Fruit fly (Drosophila melanogaster) whole organism, embryonic: ENCODE measurements around the gene CG34409.

Source experiments
- Aef1 ChIP-seq: fragments of 200-800 bp; sonication (Bioruptor generic); IDR thresholded peaks from 3 replicates; pipeline ENCODE4 v1.3.6; 2022; ENCODE audit warnings: missing biosample characterization, missing genetic modification characterization
- Atf-2 ChIP-seq: fragments of 200-800 bp; sonication (Bioruptor generic); optimal IDR thresholded peaks from 2 replicates; lab custom pipeline; 2016; ENCODE audit warnings: missing biosample characterization, missing genetic modification characterization
- B-H1 ChIP-seq: fragments of 200-800 bp; sonication (Bioruptor generic); IDR thresholded peaks from 3 replicates; pipeline ENCODE4 v1.3.6; 2022; ENCODE audit warnings: missing biosample characterization, missing genetic modification characterization
- BEAF-32 ChIP-seq: fragments of 200-800 bp; sonication (Bioruptor generic); optimal IDR thresholded peaks from 3 replicates; lab custom pipeline; 2017; ENCODE audit warnings: missing biosample characterization, missing genetic modification characterization, mild to moderate bottlenecking, moderate library complexity, missing genetic modification reagents
- BtbVII ChIP-seq: fragments of 200-800 bp; sonication (Bioruptor generic); optimal IDR thresholded peaks from 3 replicates; lab custom pipeline; 2017; ENCODE audit warnings: missing biosample characterization, mild to moderate bottlenecking, missing genetic modification characterization
- CG11093 ChIP-seq: fragments of 200-800 bp; sonication (Bioruptor generic); IDR thresholded peaks from 3 replicates; pipeline ENCODE4 v1.3.6; 2022; ENCODE audit warnings: missing biosample characterization, missing genetic modification characterization
- CG11398 ChIP-seq: fragments of 200-800 bp; sonication (Bioruptor generic); optimal IDR thresholded peaks from 2 replicates; lab custom pipeline; 2016; ENCODE audit warnings: missing biosample characterization, missing genetic modification characterization
- CG11696 ChIP-seq: fragments of 200-800 bp; sonication (Bioruptor generic); IDR thresholded peaks from 2 replicates; pipeline ENCODE4 v1.3.6; 2022; ENCODE audit warnings: missing biosample characterization, missing genetic modification characterization
- CG12155 ChIP-seq: fragments of 200-800 bp; sonication (Bioruptor generic); optimal IDR thresholded peaks from 3 replicates; lab custom pipeline; 2016; ENCODE audit warnings: missing biosample characterization, missing genetic modification characterization
- CG12219 ChIP-seq: fragments of 200-800 bp; sonication (Bioruptor generic); optimal IDR thresholded peaks from 3 replicates; lab custom pipeline; 2018; ENCODE audit warnings: missing biosample characterization, mild to moderate bottlenecking, missing genetic modification characterization
- CG13624 ChIP-seq: fragments of 200-800 bp; sonication (Bioruptor generic); optimal IDR thresholded peaks from 2 replicates; lab custom pipeline; 2016; ENCODE audit warnings: missing biosample characterization, missing genetic modification characterization
- CG16815 ChIP-seq: fragments of 200-800 bp; sonication (Bioruptor generic); optimal IDR thresholded peaks from 3 replicates; lab custom pipeline; 2017; ENCODE audit warnings: missing biosample characterization, mild to moderate bottlenecking, missing genetic modification characterization
- CG18599 ChIP-seq: fragments of 200-800 bp; sonication (Bioruptor generic); optimal IDR thresholded peaks from 3 replicates; lab custom pipeline; 2017; ENCODE audit warnings: missing biosample characterization, missing genetic modification characterization, mild to moderate bottlenecking, moderate library complexity, missing genetic modification reagents
- CG3726 ChIP-seq: fragments of 200-800 bp; sonication (Bioruptor generic); IDR thresholded peaks from 3 replicates; pipeline ENCODE4, ENCODE4 v1.3.6; 2022; ENCODE audit warnings: missing biosample characterization, missing genetic modification characterization
- CG4360 ChIP-seq: fragments of 200-800 bp; sonication (Bioruptor generic); IDR thresholded peaks from 2 replicates; pipeline ENCODE4 v1.3.6; 2022; ENCODE audit warnings: missing biosample characterization, missing genetic modification characterization
- CG5180 ChIP-seq: fragments of 200-800 bp; sonication (Bioruptor generic); optimal IDR thresholded peaks from 3 replicates; lab custom pipeline; 2017; ENCODE audit warnings: missing biosample characterization, missing genetic modification characterization, mild to moderate bottlenecking, moderate library complexity, missing genetic modification reagents
- CG7928 ChIP-seq: fragments of 200-800 bp; sonication (Bioruptor generic); optimal IDR thresholded peaks from 2 replicates; lab custom pipeline; 2017; ENCODE audit warnings: missing biosample characterization, mild to moderate bottlenecking, missing genetic modification characterization
- CkIIα-i1 ChIP-seq: fragments of 200-800 bp; sonication (Bioruptor generic); IDR thresholded peaks from 2 replicates; pipeline ENCODE4 v1.3.6; 2022; ENCODE audit warnings: missing biosample characterization, missing genetic modification characterization
- D19A ChIP-seq: fragments of 200-800 bp; optimal IDR thresholded peaks from 3 replicates; lab custom pipeline; 2019; ENCODE audit warnings: missing biosample characterization, mild to moderate bottlenecking, missing genetic modification characterization, moderate library complexity
- Gsc ChIP-seq: fragments of 200-800 bp; sonication (Bioruptor generic); IDR thresholded peaks from 2 replicates; pipeline ENCODE4 v1.3.6; 2022; ENCODE audit warnings: missing biosample characterization, missing genetic modification characterization
- HmgZ ChIP-seq: fragments of 200-800 bp; sonication (Bioruptor generic); optimal IDR thresholded peaks from 2 replicates; lab custom pipeline; 2018; ENCODE audit warnings: missing biosample characterization, mild to moderate bottlenecking, missing genetic modification characterization
- Hmx ChIP-seq: fragments of 200-800 bp; sonication (Bioruptor generic); optimal IDR thresholded peaks from 2 replicates; lab custom pipeline; 2016; ENCODE audit warnings: missing biosample characterization, missing genetic modification characterization
- Hr3 ChIP-seq: fragments of 200-800 bp; sonication (Bioruptor generic); optimal IDR thresholded peaks from 3 replicates; lab custom pipeline; 2016; ENCODE audit warnings: missing biosample characterization, missing genetic modification characterization
- Hsf ChIP-seq: fragments of 200-800 bp; sonication (Bioruptor generic); optimal IDR thresholded peaks from 3 replicates; lab custom pipeline; 2016; ENCODE audit warnings: missing biosample characterization, missing genetic modification characterization
- NFAT ChIP-seq: fragments of 200-800 bp; sonication (Bioruptor generic); IDR thresholded peaks from 2 replicates; pipeline ENCODE4 v1.3.6; 2022; ENCODE audit warnings: missing biosample characterization, missing genetic modification characterization
- NK7.1 ChIP-seq: fragments of 200-800 bp; sonication (Bioruptor generic); optimal IDR thresholded peaks from 3 replicates; lab custom pipeline; 2016; ENCODE audit warnings: missing biosample characterization, missing genetic modification characterization
- Six4 ChIP-seq: fragments of 200-800 bp; sonication (Bioruptor generic); optimal IDR thresholded peaks from 2 replicates; lab custom pipeline; 2016; ENCODE audit warnings: missing biosample characterization, missing genetic modification characterization
- ase ChIP-seq: fragments of 200-800 bp; sonication (Bioruptor generic); IDR thresholded peaks from 3 replicates; pipeline ENCODE4 v1.3.6; 2022; ENCODE audit warnings: missing biosample characterization, missing genetic modification characterization
- ash1 ChIP-seq: fragments of 200-800 bp; sonication (Bioruptor generic); optimal IDR thresholded peaks from 2 replicates; lab custom pipeline; 2018; ENCODE audit warnings: missing biosample characterization, mild to moderate bottlenecking, missing genetic modification characterization
- bowl ChIP-seq: fragments of 200-800 bp; sonication (Bioruptor generic); IDR thresholded peaks from 2 replicates; pipeline ENCODE4 v1.3.6; 2022; ENCODE audit warnings: missing biosample characterization, missing genetic modification characterization
- croc ChIP-seq: fragments of 200-800 bp; sonication (Bioruptor generic); conservative IDR thresholded peaks from 3 replicates; pipeline ENCODE4 v1.3.6; 2022; ENCODE audit warnings: missing biosample characterization, missing genetic modification characterization
- dmrt99B ChIP-seq: fragments of 200-800 bp; sonication (Bioruptor generic); optimal IDR thresholded peaks from 2 replicates; lab custom pipeline; 2018; ENCODE audit warnings: missing biosample characterization, mild to moderate bottlenecking, missing genetic modification characterization, moderate library complexity
- ewg ChIP-seq: fragments of 200-800 bp; sonication (Bioruptor generic); optimal IDR thresholded peaks from 3 replicates; lab custom pipeline; 2017; ENCODE audit warnings: mild to moderate bottlenecking, missing biosample characterization, missing genetic modification reagents, missing genetic modification characterization
- fd3F ChIP-seq: fragments of 200-800 bp; sonication (Bioruptor generic); optimal IDR thresholded peaks from 2 replicates; lab custom pipeline; 2018; ENCODE audit warnings: missing biosample characterization, mild to moderate bottlenecking, missing genetic modification characterization, moderate library complexity
- gem ChIP-seq: fragments of 200-800 bp; sonication (Bioruptor generic); optimal IDR thresholded peaks from 2 replicates; lab custom pipeline; 2019; ENCODE audit warnings: missing biosample characterization, mild to moderate bottlenecking, missing genetic modification characterization, moderate library complexity
- grn ChIP-seq: fragments of 200-800 bp; sonication (Bioruptor generic); optimal IDR thresholded peaks from 3 replicates; lab custom pipeline; 2017; ENCODE audit warnings: missing biosample characterization, missing genetic modification characterization
- gsb-n ChIP-seq: fragments of 200-800 bp; sonication (Bioruptor generic); optimal IDR thresholded peaks from 3 replicates; lab custom pipeline; 2018; ENCODE audit warnings: missing biosample characterization, mild to moderate bottlenecking, missing genetic modification characterization
- ham ChIP-seq: fragments of 200-800 bp; sonication (Bioruptor generic); IDR thresholded peaks from 2 replicates; pipeline ENCODE4 v1.3.6; 2022; ENCODE audit warnings: missing biosample characterization, missing genetic modification characterization
- inv ChIP-seq: fragments of 200-800 bp; sonication (Bioruptor generic); IDR thresholded peaks from 2 replicates; pipeline ENCODE4 v1.3.6; 2022; ENCODE audit warnings: missing biosample characterization, missing genetic modification characterization; ENCODE audit not compliant: partially characterized antibody
- jing ChIP-seq: fragments of 200-800 bp; sonication (Bioruptor generic); optimal IDR thresholded peaks from 2 replicates; lab custom pipeline; 2018; ENCODE audit warnings: missing biosample characterization, mild to moderate bottlenecking, missing genetic modification characterization
- knrl ChIP-seq: fragments of 200-800 bp; sonication (Bioruptor generic); IDR thresholded peaks from 3 replicates; pipeline ENCODE4 v1.3.6; 2022; ENCODE audit warnings: missing biosample characterization, missing genetic modification characterization; ENCODE audit not compliant: partially characterized antibody
- lbe ChIP-seq: fragments of 200-800 bp; sonication (Bioruptor generic); optimal IDR thresholded peaks from 2 replicates; lab custom pipeline; 2016; ENCODE audit warnings: missing biosample characterization, mild to moderate bottlenecking, missing genetic modification characterization
- nau ChIP-seq: fragments of 200-800 bp; sonication (Bioruptor generic); optimal IDR thresholded peaks from 3 replicates; lab custom pipeline; 2017; ENCODE audit warnings: missing biosample characterization, mild to moderate bottlenecking, missing genetic modification characterization, missing genetic modification reagents
- nerfin-2 ChIP-seq: fragments of 200-800 bp; sonication (Bioruptor generic); IDR thresholded peaks from 2 replicates; pipeline ENCODE4 v1.3.6; 2022; ENCODE audit warnings: missing biosample characterization, missing genetic modification characterization; ENCODE audit not compliant: partially characterized antibody
- nom ChIP-seq: fragments of 200-800 bp; sonication (Bioruptor generic); optimal IDR thresholded peaks from 2 replicates; lab custom pipeline; 2017; ENCODE audit warnings: missing biosample characterization, missing genetic modification characterization, mild to moderate bottlenecking, moderate library complexity, missing genetic modification reagents
- pita ChIP-seq: fragments of 200-800 bp; sonication (Bioruptor generic); optimal IDR thresholded peaks from 2 replicates; lab custom pipeline; 2017; ENCODE audit warnings: missing biosample characterization, mild to moderate bottlenecking, missing genetic modification characterization
- pum ChIP-seq: fragments of 200-800 bp; sonication (Bioruptor generic); optimal IDR thresholded peaks from 2 replicates; lab custom pipeline; 2016; ENCODE audit warnings: missing biosample characterization, missing genetic modification characterization
- stc ChIP-seq: fragments of 200-800 bp; sonication (Bioruptor generic); IDR thresholded peaks from 2 replicates; pipeline ENCODE4 v1.3.6; 2022; ENCODE audit warnings: missing biosample characterization, missing genetic modification characterization
- ttk ChIP-seq: fragments of 200-800 bp; sonication (Bioruptor generic); IDR thresholded peaks from 2 replicates; pipeline ENCODE4 v2.1.2; 2022; ENCODE audit warnings: missing biosample characterization, missing genetic modification characterization
- vfl ChIP-seq: fragments of 200-800 bp; sonication (Bioruptor generic); optimal IDR thresholded peaks from 2 replicates; lab custom pipeline; 2016; ENCODE audit warnings: missing biosample characterization, missing genetic modification characterization

The CG34409 gene

DNA sequence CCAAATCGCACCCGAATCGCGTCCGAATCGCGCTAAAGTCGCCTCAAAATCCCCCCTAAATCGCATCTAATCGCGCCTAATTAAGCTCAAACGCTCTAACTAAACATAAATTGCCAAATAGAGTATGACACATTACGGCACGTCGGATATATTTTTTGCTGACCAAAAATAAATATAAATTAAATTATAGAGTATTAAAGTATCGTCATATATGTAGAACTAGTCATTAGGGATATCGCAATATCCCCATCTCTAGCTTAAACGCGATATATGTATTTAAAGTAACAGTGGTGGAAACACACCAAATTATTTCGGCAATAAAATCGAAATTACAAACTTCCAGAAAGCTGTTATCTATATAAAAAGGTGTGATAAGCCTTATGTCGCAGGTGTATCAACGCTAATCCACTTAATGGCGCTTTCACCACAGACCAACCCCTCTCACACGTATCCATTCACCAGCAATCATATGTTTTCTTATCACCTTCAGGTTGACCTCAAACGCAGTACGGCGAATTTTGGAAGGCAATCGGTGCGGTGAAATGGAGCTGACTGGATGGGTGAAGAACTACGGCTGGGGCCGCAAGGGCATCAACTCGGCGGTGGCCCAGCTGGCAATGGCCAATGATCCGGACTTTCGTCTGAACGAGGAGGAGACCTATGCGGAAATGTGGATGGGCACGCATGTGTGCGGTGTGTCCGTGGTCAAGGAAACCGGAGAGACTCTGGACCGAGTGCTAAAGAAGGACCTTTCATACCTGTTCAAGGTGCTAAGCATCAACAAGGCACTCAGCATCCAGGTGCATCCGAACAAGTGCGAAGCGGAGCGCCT, 13.4 kb upstream of the CG34409 start, which contains the start of gene Mpi (continued):
- peak; percentile 31; the same call in 1 of the 2 replicates for TF ChIP-seq nerfin-2
- TF ChIP-seq jing: no peak
- no peak for TF ChIP-seq pita
- no peak for TF ChIP-seq vfl
- TF ChIP-seq CG11093 (GFP tag; lab: Robert Waterston, UW): no peak
- peak; percentile 2 for TF ChIP-seq fd3F (GFP tag; lab: Kevin White, UChicago)
- TF ChIP-seq BtbVII: no peak
- peak; percentile 49; the same call in 2 of the 3 replicates for TF ChIP-seq knrl
- TF ChIP-seq Aef1: no peak
- no peak for TF ChIP-seq gsb-n (tag; lab: Kevin White, UChicago)
- TF ChIP-seq gem: no peak
- no peak for TF ChIP-seq CG5180 (GFP tag; lab: Kevin White, UChicago)
- TF ChIP-seq CG3726 (GFP tag; lab: Robert Waterston, UW): no peak
- TF ChIP-seq Six4 (GFP tag; lab: Kevin White, UChicago): no peak
- TF ChIP-seq ewg: no peak
- TF ChIP-seq CG11696: no peak
- TF ChIP-seq CG7928 (GFP tag; lab: Kevin White, UChicago): no peak
- no peak for TF ChIP-seq CG12155 (GFP tag; lab: Kevin White, UChicago)
- TF ChIP-seq CG11398 (GFP tag; lab: Kevin White, UChicago): no peak
- no peak for TF ChIP-seq CG16815
- TF ChIP-seq D19A (tag; lab: Kevin White, UChicago): peak; percentile 100
- no peak for TF ChIP-seq Gsc (GFP tag; lab: Robert Waterston, UW)
- TF ChIP-seq B-H1 (GFP tag; lab: Robert Waterston, UW): no peak; the same call in 2 of the 3 replicates
- TF ChIP-seq CG4360 (GFP tag; lab: Robert Waterston, UW): no peak
- no peak for TF ChIP-seq CkIIα-i1 (GFP tag; lab: Robert Waterston, UW)
- no peak for TF ChIP-seq ase
- TF ChIP-seq Hmx (GFP tag; lab: Kevin White, UChicago): no peak
- no peak for TF ChIP-seq ham (GFP tag; lab: Robert Waterston, UW)
- no peak for TF ChIP-seq bowl (GFP tag; lab: Robert Waterston, UW)
- TF ChIP-seq Hsf (GFP tag; lab: Kevin White, UChicago): peak; percentile 13
- peak; percentile 51 for TF ChIP-seq lbe (GFP tag; lab: Kevin White, UChicago)
- TF ChIP-seq Hr3 (GFP tag; lab: Kevin White, UChicago): peak; percentile 23
- no peak for TF ChIP-seq NK7.1
- no peak for TF ChIP-seq dmrt99B (tag; lab: Kevin White, UChicago)
- TF ChIP-seq grn (GFP tag; lab: Kevin White, UChicago): no peak
- no peak for TF ChIP-seq nom
- TF ChIP-seq NFAT (GFP tag; lab: Robert Waterston, UW): 0 out of 2 replicates have a peak, but pooled peaks have one; percentile 10
- TF ChIP-seq Atf-2: no peak
- TF ChIP-seq pum (GFP tag; lab: Kevin White, UChicago): no peak
- TF ChIP-seq BEAF-32 (GFP tag; lab: Kevin White, UChicago): peak; percentile 67
- no peak for TF ChIP-seq nau (GFP tag; lab: Kevin White, UChicago)
- peak; percentile 28 for TF ChIP-seq CG13624
- TF ChIP-seq ttk (GFP tag; lab: Robert Waterston, UW): no peak
- no peak for TF ChIP-seq croc (GFP tag; lab: Robert Waterston, UW)
- TF ChIP-seq stc (GFP tag; lab: Robert Waterston, UW): no peak
- peak; percentile 37 for TF ChIP-seq HmgZ (tag; lab: Kevin White, UChicago)
- TF ChIP-seq CG12219 (GFP tag; lab: Kevin White, UChicago): peak; percentile 11
- no peak for TF ChIP-seq ash1 (GFP tag; lab: Kevin White, UChicago)
- peak; percentile 44 for TF ChIP-seq inv (GFP tag; lab: Robert Waterston, UW)
- TF ChIP-seq CG18599: no peak
